Worm (Caenorhabditis elegans) whole organism, young adult: ENCODE results near the gene fzr-1.

Source experiments
- B0019.2 ChIP-seq: fragments of 200-800 bp; sonication (Bioruptor generic); conservative IDR thresholded peaks from 2 replicates; pipeline ENCODE4 v1.3.6; 2022; ENCODE audit warnings: missing genetic modification reagents, missing genetic modification characterization, missing compliant biosample characterization
- B0336.3 ChIP-seq: fragments of 200-800 bp; sonication (Bioruptor generic); IDR thresholded peaks from 2 replicates; pipeline ENCODE4 v1.3.6; 2022; ENCODE audit warnings: missing genetic modification characterization, missing compliant biosample characterization
- F37B4.10 ChIP-seq: fragments of 200-800 bp; sonication (Bioruptor generic); IDR thresholded peaks from 2 replicates; pipeline ENCODE4 v1.3.6; 2022; ENCODE audit warnings: missing genetic modification characterization, missing compliant biosample characterization
- F49E8.2 ChIP-seq: sonication (generic microtip); optimal IDR thresholded peaks from 3 replicates; lab custom pipeline; 2017; ENCODE audit warnings: missing genetic modification characterization, mild to moderate bottlenecking, missing compliant biosample characterization, antibody characterized with exemption, moderate library complexity; ENCODE audit not compliant: insufficient read depth
- F52B5.7 ChIP-seq: sonication (generic microtip); optimal IDR thresholded peaks from 2 replicates; lab custom pipeline; 2016; ENCODE audit warnings: mild to moderate bottlenecking, missing genetic modification characterization, missing compliant biosample characterization
- F57C9.4 ChIP-seq: sonication (generic microtip); optimal IDR thresholded peaks from 2 replicates; lab custom pipeline; 2017; ENCODE audit warnings: mild to moderate bottlenecking, missing genetic modification characterization, missing compliant biosample characterization
- K11D2.4 ChIP-seq: fragments of 200-800 bp; sonication (Bioruptor generic); IDR thresholded peaks from 2 replicates; pipeline ENCODE4 v1.3.6; 2022; ENCODE audit warnings: missing genetic modification reagents, missing genetic modification characterization, missing compliant biosample characterization
- T07F8.4 ChIP-seq: sonication (generic microtip); optimal IDR thresholded peaks from 2 replicates; lab custom pipeline; 2016; ENCODE audit warnings: mild to moderate bottlenecking, missing genetic modification characterization, moderate library complexity, missing compliant biosample characterization
- Y53G8AR.9 ChIP-seq: fragments of 200-800 bp; sonication (Bioruptor generic); conservative IDR thresholded peaks from 2 replicates; pipeline ENCODE4 v1.3.6; 2022; ENCODE audit warnings: missing genetic modification reagents, missing genetic modification characterization, missing compliant biosample characterization
- Y56A3A.18 ChIP-seq: fragments of 200-800 bp; sonication (Bioruptor generic); IDR thresholded peaks from 2 replicates; pipeline ENCODE4 v1.3.6; 2022; ENCODE audit warnings: missing genetic modification reagents, missing genetic modification characterization, missing compliant biosample characterization
- akir-1 ChIP-seq: fragments of 200-800 bp; sonication (Bioruptor generic); optimal IDR thresholded peaks from 2 replicates; lab custom pipeline; 2018; ENCODE audit warnings: mild to moderate bottlenecking, missing genetic modification characterization, moderate library complexity, missing compliant biosample characterization
- ama-1 ChIP-seq, 3 experiments: fragments of 150-350 bp in 1 of 3; sonication (generic microtip) in 2 of 3; optimal IDR thresholded peaks; 2 replicates each; lab custom pipeline; 2014 to 2018; ENCODE audit warnings: missing biosample characterization in 2 of 3, missing genetic modification characterization in 2 of 3, missing genetic modification reagents in 2 of 3
- atf-7 ChIP-seq: sonication (generic microtip); optimal IDR thresholded peaks from 2 replicates; lab custom pipeline; 2017; ENCODE audit warnings: mild to moderate bottlenecking, missing genetic modification characterization, missing compliant biosample characterization
- bed-1 ChIP-seq: fragments of 200-800 bp; sonication (Bioruptor generic); IDR thresholded peaks from 2 replicates; pipeline ENCODE4 v1.3.6; 2022; ENCODE audit warnings: missing genetic modification reagents, missing genetic modification characterization, missing compliant biosample characterization
- cebp-1 ChIP-seq, 2 experiments: fragments of 200-800 bp in 1 of 2; sonication (Bioruptor generic) in 1 of 2; sonication (generic microtip) in 1 of 2; IDR thresholded peaks in 1 of 2; optimal IDR thresholded peaks in 1 of 2; 2 replicates each; pipeline versions ENCODE4 v1.3.6 to Lab custom; 2017 to 2022; ENCODE audit warnings: missing compliant biosample characterization in 2 of 2, missing genetic modification characterization in 2 of 2, mild to moderate bottlenecking in 1 of 2, missing genetic modification reagents in 1 of 2, moderate library complexity in 1 of 2
- cebp-2 ChIP-seq: fragments of 200-800 bp; sonication (Bioruptor generic); IDR thresholded peaks from 2 replicates; pipeline ENCODE4 v1.3.6; 2022; ENCODE audit warnings: missing genetic modification characterization, missing compliant biosample characterization
- ceh-27 ChIP-seq: fragments of 200-800 bp; sonication (Bioruptor generic); optimal IDR thresholded peaks from 2 replicates; lab custom pipeline; 2018; ENCODE audit warnings: mild to moderate bottlenecking, missing genetic modification characterization, moderate library complexity, missing compliant biosample characterization
- dox-1 ChIP-seq: fragments of 200-800 bp; sonication (Bioruptor generic); IDR thresholded peaks from 2 replicates; pipeline ENCODE4 v1.3.6; 2022; ENCODE audit warnings: missing genetic modification reagents, missing genetic modification characterization, missing compliant biosample characterization
- dpff-1 ChIP-seq: sonication (generic microtip); optimal IDR thresholded peaks from 2 replicates; lab custom pipeline; 2017; ENCODE audit warnings: mild to moderate bottlenecking, missing genetic modification characterization, missing compliant biosample characterization
- ekl-4 ChIP-seq: fragments of 200-800 bp; sonication (Bioruptor generic); IDR thresholded peaks from 2 replicates; pipeline ENCODE4 v1.3.6; 2022; ENCODE audit warnings: missing genetic modification reagents, missing genetic modification characterization, missing compliant biosample characterization
- him-1 ChIP-seq: sonication (generic microtip); optimal IDR thresholded peaks from 2 replicates; lab custom pipeline; 2016; ENCODE audit warnings: missing genotype, missing genetic modification reagents, missing genetic modification characterization, missing compliant biosample characterization
- hmg-1.2 ChIP-seq: fragments of 200-800 bp; sonication (Bioruptor generic); IDR thresholded peaks from 2 replicates; pipeline ENCODE4 v1.3.6; 2022; ENCODE audit warnings: missing genetic modification reagents, missing genetic modification characterization, missing compliant biosample characterization
- hsf-1 ChIP-seq: fragments of 200-800 bp; sonication (Bioruptor generic); IDR thresholded peaks from 2 replicates; pipeline ENCODE4 v1.3.6; 2022; ENCODE audit warnings: missing genetic modification reagents, missing genetic modification characterization, missing compliant biosample characterization
- let-526 ChIP-seq: fragments of 200-800 bp; sonication (Bioruptor generic); IDR thresholded peaks from 2 replicates; pipeline ENCODE4 v1.3.6; 2022; ENCODE audit warnings: missing genetic modification reagents, missing genetic modification characterization, missing compliant biosample characterization
- let-607 ChIP-seq, 2 experiments: fragments of 200-800 bp in 1 of 2; sonication (Bioruptor generic) in 1 of 2; sonication (generic microtip) in 1 of 2; optimal IDR thresholded peaks; 2 replicates each; lab custom pipeline; 2016 to 2018; ENCODE audit warnings: mild to moderate bottlenecking in 2 of 2, missing compliant biosample characterization in 2 of 2, missing genetic modification characterization in 2 of 2, moderate library complexity in 2 of 2, missing genotype in 1 of 2
- lin-35 ChIP-seq, 3 experiments: fragments of 150-350 bp in 2 of 3; sonication (generic microtip) in 1 of 3; optimal IDR thresholded peaks; 2 replicates each; lab custom pipeline; 2014 to 2018; ENCODE audit warnings: missing biosample characterization in 3 of 3, missing genetic modification characterization in 3 of 3, missing genetic modification reagents in 3 of 3
- lin-40 ChIP-seq: sonication (generic microtip); optimal IDR thresholded peaks from 2 replicates; lab custom pipeline; 2016; ENCODE audit warnings: missing genetic modification characterization, mild to moderate bottlenecking, missing compliant biosample characterization, missing genotype, missing genetic modification reagents
- lsy-27 ChIP-seq: sonication (generic microtip); optimal IDR thresholded peaks from 2 replicates; lab custom pipeline; 2017; ENCODE audit warnings: missing genetic modification characterization, mild to moderate bottlenecking, missing compliant biosample characterization, antibody characterized with exemption, missing genotype, borderline replicate concordance; ENCODE audit not compliant: insufficient read depth
- madf-6 ChIP-seq: fragments of 200-800 bp; sonication (Bioruptor generic); IDR thresholded peaks from 2 replicates; pipeline ENCODE4 v1.3.6; 2022; ENCODE audit warnings: missing genetic modification reagents, missing genetic modification characterization, missing compliant biosample characterization
- madf-8 ChIP-seq: fragments of 200-800 bp; sonication (Bioruptor generic); conservative IDR thresholded peaks from 2 replicates; pipeline ENCODE4 v1.3.6; 2022; ENCODE audit warnings: missing genetic modification reagents, missing genetic modification characterization, missing compliant biosample characterization
- mcd-1 ChIP-seq: fragments of 200-800 bp; sonication (Bioruptor generic); IDR thresholded peaks from 2 replicates; pipeline ENCODE4 v1.3.6; 2022; ENCODE audit warnings: missing genetic modification reagents, missing genetic modification characterization, missing compliant biosample characterization
- nfya-1 ChIP-seq: sonication (generic microtip); optimal IDR thresholded peaks from 2 replicates; lab custom pipeline; 2017; ENCODE audit warnings: antibody characterized with exemption, missing compliant biosample characterization, missing genetic modification characterization, borderline replicate concordance; ENCODE audit not compliant: insufficient read depth
- nhr-80 ChIP-seq: sonication (generic microtip); optimal IDR thresholded peaks from 2 replicates; lab custom pipeline; 2016; ENCODE audit warnings: missing genetic modification characterization, missing compliant biosample characterization
- nhr-90 ChIP-seq: sonication (generic microtip); optimal IDR thresholded peaks from 2 replicates; lab custom pipeline; 2016; ENCODE audit warnings: missing genotype, mild to moderate bottlenecking, missing genetic modification characterization, missing compliant biosample characterization
- pbrm-1 ChIP-seq: fragments of 200-800 bp; sonication (Bioruptor generic); IDR thresholded peaks from 2 replicates; pipeline ENCODE4 v1.3.6; 2022; ENCODE audit warnings: missing genetic modification reagents, missing genetic modification characterization, missing compliant biosample characterization
- pha-4 ChIP-seq: fragments of 150-350 bp; sonication (generic microtip); optimal IDR thresholded peaks from 2 replicates; lab custom pipeline; 2014; ENCODE audit warnings: missing biosample characterization, missing genetic modification reagents, missing genetic modification characterization
- rec-8 ChIP-seq, 2 experiments: sonication (generic microtip); optimal IDR thresholded peaks; 2 replicates each; lab custom pipeline; 2016; ENCODE audit warnings: mild to moderate bottlenecking in 2 of 2, missing genetic modification characterization in 2 of 2, missing genetic modification reagents in 2 of 2, missing genotype in 2 of 2, missing biosample characterization in 1 of 2, missing compliant biosample characterization in 1 of 2, moderate library complexity in 1 of 2
- sptf-2 ChIP-seq: fragments of 200-800 bp; sonication (Bioruptor generic); optimal IDR thresholded peaks from 2 replicates; lab custom pipeline; 2018; ENCODE audit warnings: mild to moderate bottlenecking, missing genetic modification characterization, missing compliant biosample characterization
- tlf-1 ChIP-seq: fragments of 200-800 bp; sonication (Bioruptor generic); optimal IDR thresholded peaks from 2 replicates; lab custom pipeline; 2018; ENCODE audit warnings: mild to moderate bottlenecking, missing genetic modification characterization, missing compliant biosample characterization
- unc-62 ChIP-seq: fragments of 150-350 bp; optimal IDR thresholded peaks from 2 replicates; lab custom pipeline; 2014; ENCODE audit warnings: missing biosample characterization, missing genetic modification reagents, missing genetic modification characterization
- zfh-2 ChIP-seq: fragments of 200-800 bp; sonication (Bioruptor generic); conservative IDR thresholded peaks from 2 replicates; pipeline ENCODE4 v1.3.6; 2022; ENCODE audit warnings: missing genetic modification reagents, missing genetic modification characterization, missing compliant biosample characterization
- zim-3 ChIP-seq: sonication (generic microtip); optimal IDR thresholded peaks from 2 replicates; lab custom pipeline; 2017; ENCODE audit warnings: mild to moderate bottlenecking, missing genetic modification characterization, moderate library complexity, missing compliant biosample characterization
- ztf-18 ChIP-seq: sonication (generic microtip); optimal IDR thresholded peaks from 2 replicates; lab custom pipeline; 2016; ENCODE audit warnings: missing genotype, mild to moderate bottlenecking, missing genetic modification characterization, missing compliant biosample characterization
- ztf-22 ChIP-seq: fragments of 200-800 bp; sonication (Bioruptor generic); optimal IDR thresholded peaks from 2 replicates; lab custom pipeline; 2018; ENCODE audit warnings: mild to moderate bottlenecking, missing genetic modification characterization, moderate library complexity, missing compliant biosample characterization
- ztf-3 ChIP-seq: fragments of 200-800 bp; sonication (Bioruptor generic); optimal IDR thresholded peaks from 2 replicates; lab custom pipeline; 2018; ENCODE audit warnings: mild to moderate bottlenecking, missing genetic modification characterization, missing compliant biosample characterization

Gene fzr-1

DNA sequence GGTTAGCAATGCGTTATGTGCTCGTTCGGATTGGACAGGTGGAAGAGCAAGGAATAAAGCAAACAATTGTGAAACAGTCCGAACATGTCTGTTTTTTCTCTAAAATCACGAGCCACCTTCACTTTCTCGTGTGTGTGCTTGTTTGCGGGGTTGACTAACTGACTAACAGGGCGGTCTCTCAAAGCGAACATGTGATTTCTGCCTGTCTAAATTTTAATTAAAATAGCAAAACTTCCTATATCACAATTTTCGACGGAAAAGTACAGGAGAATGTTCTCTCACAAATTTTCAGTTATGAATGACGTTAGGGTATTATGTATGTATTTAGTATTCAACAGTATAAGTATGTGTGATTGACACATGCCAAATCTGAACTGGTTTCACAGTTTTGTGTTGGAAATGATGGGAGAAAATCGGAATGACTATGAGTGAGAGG lies 22.3 kb downstream of the fzr-1 start:
- 0 out of 2 replicates have a peak, but pooled peaks have one; percentile 25 for TF ChIP-seq B0336.3
- TF ChIP-seq ceh-27 (GFP tag; lab: Kevin White, UChicago), result no peak
- peak; percentile 95 to 97 for TF ChIP-seq let-607 (tag; optimal IDR thresholded peaks at IDR 0.05; lab: Kevin White, UChicago)
- TF ChIP-seq F37B4.10, result no peak
- TF ChIP-seq dox-1, result peak; percentile 45; the same call in 1 of the 2 replicates
- no peak for TF ChIP-seq rec-8 (tag; optimal IDR thresholded peaks at IDR 0.05; lab: Kevin White, UChicago)
- TF ChIP-seq madf-6, result no peak
- TF ChIP-seq nfya-1 (tag; lab: Kevin White, UChicago), result no peak
- no peak for TF ChIP-seq dpff-1
- TF ChIP-seq unc-62 (GFP tag; lab: Kevin White, UChicago), result peak; percentile 96
- no peak for TF ChIP-seq him-1 (tag; lab: Kevin White, UChicago)
- no peak for TF ChIP-seq lin-40
- TF ChIP-seq tlf-1, result peak; percentile 39
- TF ChIP-seq F57C9.4, result no peak
- peak; percentile 92 for TF ChIP-seq nhr-80 (tag; lab: Kevin White, UChicago)
- TF ChIP-seq zim-3 (tag; lab: Kevin White, UChicago), result no peak
- TF ChIP-seq ztf-22 (GFP tag; lab: Kevin White, UChicago), result peak; percentile 31
- TF ChIP-seq lsy-27 (tag; lab: Kevin White, UChicago), result no peak
- no peak for TF ChIP-seq hmg-1.2
- 0 out of 2 replicates have a peak, but pooled peaks have one; percentile 57 for TF ChIP-seq let-526 (GFP tag; lab: Robert Waterston, UW)
- no peak for TF ChIP-seq F49E8.2 (tag; lab: Kevin White, UChicago)
- TF ChIP-seq cebp-2 (GFP tag; lab: Robert Waterston, UW), result no peak
- TF ChIP-seq pbrm-1 (GFP tag; lab: Robert Waterston, UW), result 0 out of 2 replicates have a peak, but pooled peaks have one; percentile 25
- TF ChIP-seq F52B5.7 (tag; lab: Kevin White, UChicago), result no peak
- TF ChIP-seq ztf-3, result no peak
- TF ChIP-seq hsf-1 (GFP tag; lab: Robert Waterston, UW), result no peak
- TF ChIP-seq akir-1, result peak; percentile 6
- no peak for TF ChIP-seq B0019.2
- TF ChIP-seq bed-1 (GFP tag; lab: Robert Waterston, UW), result no peak
- peak; percentile 48 for TF ChIP-seq atf-7 (tag; lab: Kevin White, UChicago)
- 0 out of 2 replicates have a peak, but pooled peaks have one; percentile 17 for TF ChIP-seq Y56A3A.18
- TF ChIP-seq nhr-90, result peak; percentile 16
- TF ChIP-seq ztf-18 (tag; lab: Kevin White, UChicago), result peak; percentile 1
- TF ChIP-seq madf-8, result no peak
- TF ChIP-seq K11D2.4 (GFP tag; lab: Robert Waterston, UW), result no peak
- no peak for TF ChIP-seq T07F8.4 (tag; lab: Kevin White, UChicago)
- TF ChIP-seq cebp-1 (GFP tag; IDR thresholded peaks at IDR 0.05; lab: Robert Waterston, UW), result peak; percentile 69
- TF ChIP-seq cebp-1 (tag; optimal IDR thresholded peaks at IDR 0.05; lab: Kevin White, UChicago), result peak; percentile 82
- 0 out of 2 replicates have a peak, but pooled peaks have one; percentile 46 for TF ChIP-seq Y53G8AR.9 (GFP tag; lab: Robert Waterston, UW)
- TF ChIP-seq, all 124 proteins: peak for 16

DNA sequence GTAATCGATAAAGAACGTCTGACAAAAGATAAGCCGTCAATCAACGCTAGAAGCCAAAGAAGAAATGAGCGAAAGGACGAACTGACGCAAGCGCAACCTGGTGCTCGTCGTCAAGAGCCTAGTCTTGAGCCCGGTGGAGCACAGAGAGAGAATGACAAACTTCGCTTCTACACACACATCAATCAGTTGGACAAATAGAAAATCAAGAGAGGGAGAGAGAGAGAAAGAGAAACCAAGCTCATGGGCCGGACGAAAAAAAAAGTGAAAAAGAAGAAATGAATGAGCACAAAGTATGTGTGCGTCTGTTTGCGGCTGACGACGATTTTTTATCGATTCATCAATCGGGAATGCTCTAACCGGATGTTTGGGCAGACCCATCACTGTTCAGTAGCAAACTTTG lies 23.1 kb downstream of the fzr-1 start:
- TF ChIP-seq zfh-2, result peak; percentile 41
- no peak for TF ChIP-seq lin-35 (GFP tag; optimal IDR thresholded peaks at IDR 0.05; lab: Kevin White, UChicago)
- TF ChIP-seq mcd-1 (GFP tag; lab: Robert Waterston, UW), result 0 out of 2 replicates have a peak, but pooled peaks have one; percentile 35
- peak; percentile 14; the same call in 1 of the 2 replicates for TF ChIP-seq hmg-1.2
- TF ChIP-seq pha-4 (tag; lab: Kevin White, UChicago), result peak; percentile 43
- TF ChIP-seq ekl-4, result peak; percentile 27; the same call in 1 of the 2 replicates
- peak; percentile 33 for TF ChIP-seq ama-1 (optimal IDR thresholded peaks at IDR 0.05; lab: Kevin White, UChicago)
- TF ChIP-seq ama-1 (GFP tag; optimal IDR thresholded peaks at IDR 0.05; lab: Kevin White, UChicago), result no peak
- no peak for TF ChIP-seq sptf-2
- 0 out of 2 replicates have a peak, but pooled peaks have one; percentile 14 for TF ChIP-seq dox-1
